Fruit fly (Drosophila melanogaster): ENCODE data around the gene Rbp9.

Gene Rbp9

dm6 chr2L:2905051-2905446 is 49.5 kb upstream of the Rbp9 start (continued):
- no peak for TF ChIP-seq CG7271 (tag; optimal IDR thresholded peaks at IDR 0.05)
- TF ChIP-seq pita (GFP tag; optimal IDR thresholded peaks at IDR 0.05): no peak
- TF ChIP-seq Taf1 (GFP tag; IDR thresholded peaks at IDR 0.05): no peak
- TF ChIP-seq slbo (GFP tag; IDR thresholded peaks at IDR 0.05): peak; percentile 71; the same call in 1 of the 2 replicates
- no peak for TF ChIP-seq CG12236 (GFP tag; optimal IDR thresholded peaks at IDR 0.05)
- no peak for TF ChIP-seq cwo (GFP tag; optimal IDR thresholded peaks at IDR 0.05)
- no peak for TF ChIP-seq CG9817 (tag; optimal IDR thresholded peaks at IDR 0.05)
- TF ChIP-seq Atf6 (GFP tag; IDR thresholded peaks at IDR 0.05): peak; percentile 58; the same call in 1 of the 2 replicates
- TF ChIP-seq CG18599 (GFP tag; optimal IDR thresholded peaks at IDR 0.05): no peak
- no peak for TF ChIP-seq CG6272 (GFP tag; IDR thresholded peaks at IDR 0.05)
- TF ChIP-seq Aef1 (GFP tag; IDR thresholded peaks at IDR 0.05): peak; percentile 20; the same call in 1 of the 3 replicates
- TF ChIP-seq ken (GFP tag; IDR thresholded peaks at IDR 0.05): 0 out of 3 replicates have a peak, but pooled peaks have one; percentile 8
- no peak for TF ChIP-seq CG18011 (GFP tag; optimal IDR thresholded peaks at IDR 0.05)
- no peak for TF ChIP-seq CG9727 (GFP tag; optimal IDR thresholded peaks at IDR 0.05)
- peak; percentile 84 for TF ChIP-seq gem (tag; optimal IDR thresholded peaks at IDR 0.05)
- no peak for TF ChIP-seq Side (GFP tag; optimal IDR thresholded peaks at IDR 0.05)
- TF ChIP-seq CG6765 (GFP tag; optimal IDR thresholded peaks at IDR 0.05): no peak
- TF ChIP-seq Optix (GFP tag; IDR thresholded peaks at IDR 0.05): no peak
- no peak for TF ChIP-seq jing (GFP tag; optimal IDR thresholded peaks at IDR 0.05)
- TF ChIP-seq CG9215 (GFP tag; IDR thresholded peaks at IDR 0.05): no peak
- no peak for TF ChIP-seq CG8478 (optimal IDR thresholded peaks at IDR 0.05)
- peak; percentile 50 for TF ChIP-seq Oli (tag; optimal IDR thresholded peaks at IDR 0.05)
- TF ChIP-seq MTF-1 (GFP tag; optimal IDR thresholded peaks at IDR 0.05; ENCODE audit: borderline replicate concordance): no peak
- TF ChIP-seq CG11456 (GFP tag; IDR thresholded peaks at IDR 0.05): no peak
- TF ChIP-seq nau (GFP tag; optimal IDR thresholded peaks at IDR 0.05): no peak
- no peak for TF ChIP-seq zen (tag; optimal IDR thresholded peaks at IDR 0.05)
- TF ChIP-seq crp (GFP tag; optimal IDR thresholded peaks at IDR 0.05): no peak
- peak; percentile 40 for TF ChIP-seq fd96Cb (tag; optimal IDR thresholded peaks at IDR 0.05)
- TF ChIP-seq HmgZ (tag; optimal IDR thresholded peaks at IDR 0.05): no peak
- no peak for TF ChIP-seq CG12744 (GFP tag; optimal IDR thresholded peaks at IDR 0.05)
- TF ChIP-seq unpg (GFP tag; optimal IDR thresholded peaks at IDR 0.05): peak; percentile 48
- TF ChIP-seq grn (GFP tag; optimal IDR thresholded peaks at IDR 0.05): no peak
- no peak for TF ChIP-seq CG17802 (tag; optimal IDR thresholded peaks at IDR 0.05)
- TF ChIP-seq bowl (GFP tag; IDR thresholded peaks at IDR 0.05): no peak
- peak; percentile 2 for TF ChIP-seq Med (GFP tag)
- TF ChIP-seq CG3726 (GFP tag; IDR thresholded peaks at IDR 0.05): no peak
- no peak for TF ChIP-seq CG12769 (tag; optimal IDR thresholded peaks at IDR 0.05)
- no peak for TF ChIP-seq CG9932 (GFP tag; IDR thresholded peaks at IDR 0.05)
- TF ChIP-seq CG17186 (GFP tag; optimal IDR thresholded peaks at IDR 0.05): no peak
- 0 out of 3 replicates have a peak, but pooled peaks have one; percentile 38 for TF ChIP-seq gce (GFP tag; IDR thresholded peaks at IDR 0.05)
- peak; percentile 24; the same call in 1 of the 3 replicates for TF ChIP-seq croc (GFP tag; conservative IDR thresholded peaks at IDR 0.05)
- TF ChIP-seq CHES-1-like (GFP tag; optimal IDR thresholded peaks at IDR 0.05): no peak
- peak; percentile 12 for TF ChIP-seq CG4820 (GFP tag; optimal IDR thresholded peaks at IDR 0.05)
- no peak for TF ChIP-seq CG10462 (GFP tag; optimal IDR thresholded peaks at IDR 0.05)
- TF ChIP-seq CG15696 (tag; optimal IDR thresholded peaks at IDR 0.05): no peak
- no peak for TF ChIP-seq gsb-n (tag; optimal IDR thresholded peaks at IDR 0.05)
- TF ChIP-seq CG10274 (GFP tag; optimal IDR thresholded peaks at IDR 0.05): no peak
- TF ChIP-seq CG1647 (GFP tag; optimal IDR thresholded peaks at IDR 0.05): no peak
- no peak for TF ChIP-seq C15 (GFP tag; IDR thresholded peaks at IDR 0.05)
- TF ChIP-seq ase (GFP tag; IDR thresholded peaks at IDR 0.05): peak; percentile 35; the same call in 1 of the 3 replicates
- TF ChIP-seq pzg (GFP tag; optimal IDR thresholded peaks at IDR 0.05): no peak

All from whole organism, embryonic.